Worm (Caenorhabditis elegans): Measurements from ENCODE around the gene cct-1.

cct-1 gene

DNA sequence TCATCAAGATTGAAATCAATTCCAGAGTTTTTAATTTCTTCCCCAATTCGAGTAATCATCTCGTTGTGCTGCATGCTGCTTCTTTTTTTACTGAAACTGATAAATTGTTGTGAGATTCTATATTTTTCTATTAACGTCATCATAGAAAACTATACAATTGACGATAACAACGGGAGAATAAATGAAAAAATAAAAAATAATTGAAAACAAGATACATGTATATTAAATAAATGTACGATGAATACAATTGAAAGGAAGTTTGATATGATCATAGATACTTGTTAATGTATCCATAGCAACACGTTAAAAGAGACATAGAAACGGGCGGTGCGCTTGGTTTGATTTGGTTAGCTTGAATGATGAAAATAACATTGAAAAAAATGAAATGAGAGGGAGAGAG is 5.2 kb downstream of the cct-1 start, which contains the start of gene T05C12.8 (continued):
- TF ChIP-seq snpc-3.4 (tag; optimal IDR thresholded peaks at IDR 0.05) = no peak
- no peak for TF ChIP-seq egrh-3 (GFP tag; IDR thresholded peaks at IDR 0.05)

DNA sequence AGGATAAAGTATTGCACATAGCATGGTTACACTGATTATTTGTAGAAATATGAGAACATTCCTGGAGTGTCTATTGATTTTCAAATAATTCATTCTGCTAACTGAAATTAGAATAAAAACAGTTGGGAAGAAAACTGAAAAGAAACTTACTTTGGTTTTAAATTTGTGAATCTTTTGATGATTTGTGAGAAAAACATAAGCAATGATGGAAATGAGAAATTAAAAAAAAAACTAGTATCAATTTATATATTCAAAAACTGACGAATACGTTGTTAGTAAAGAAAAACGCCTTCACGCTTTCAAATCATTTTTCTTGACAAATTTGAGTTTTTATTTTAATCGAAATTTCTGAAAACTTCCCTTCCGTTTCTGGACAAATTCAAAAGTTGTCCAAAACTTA is 7.9 kb downstream of the cct-1 start, which contains the start of gene T05C12.9:
TSS of gene T05C12.9 (minus strand) at position 101 of the 400 bp plus-strand sequence.
- TF ChIP-seq pbrm-1 (GFP tag; IDR thresholded peaks at IDR 0.05) = no peak
- no peak for TF ChIP-seq hmg-20 (GFP tag; IDR thresholded peaks at IDR 0.05)
- no peak for TF ChIP-seq aptf-2 (GFP tag; conservative IDR thresholded peaks at IDR 0.05)
- TF ChIP-seq lin-35 (GFP tag; optimal IDR thresholded peaks at IDR 0.05) = no peak
- no peak for TF ChIP-seq bed-2 (GFP tag; IDR thresholded peaks at IDR 0.05)
- TF ChIP-seq unc-62 (GFP tag; optimal IDR thresholded peaks at IDR 0.05) = no peak

DNA sequence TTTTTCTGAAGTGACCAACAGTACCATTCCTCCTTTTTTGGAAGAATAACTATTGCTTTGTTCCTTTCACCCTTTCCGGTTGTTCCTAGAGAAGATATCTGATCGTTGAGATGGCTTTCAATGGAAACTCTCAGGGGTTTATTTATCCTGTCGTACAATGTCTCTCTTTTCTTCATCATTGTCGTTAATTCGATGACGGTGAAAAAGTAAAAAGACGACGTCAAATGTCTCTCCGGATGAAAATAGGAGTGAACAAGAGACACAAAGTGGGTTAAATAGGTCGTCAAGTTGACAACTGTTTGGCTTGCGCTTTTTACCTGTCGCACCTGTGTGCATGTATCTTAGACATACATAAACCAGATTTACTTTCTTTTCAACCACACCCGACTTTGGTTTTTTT is 8.7 kb downstream of the cct-1 start:
- TF ChIP-seq K12H6.12 (tag; optimal IDR thresholded peaks at IDR 0.05) = no peak
- no peak for TF ChIP-seq ztf-26 (tag; optimal IDR thresholded peaks at IDR 0.05)
- no peak for TF ChIP-seq zfh-2 (GFP tag; conservative IDR thresholded peaks at IDR 0.05)
- no peak for TF ChIP-seq efl-1 (GFP tag; optimal IDR thresholded peaks at IDR 0.05)
- no peak for TF ChIP-seq dox-1 (GFP tag; IDR thresholded peaks at IDR 0.05)
- no peak for TF ChIP-seq mel-28 (tag; optimal IDR thresholded peaks at IDR 0.05; ENCODE audit: borderline replicate concordance)
- no peak for TF ChIP-seq ceh-27 (GFP tag; optimal IDR thresholded peaks at IDR 0.05)
- TF ChIP-seq ztf-28 (GFP tag; IDR thresholded peaks at IDR 0.05) = no peak
- TF ChIP-seq pbrm-1 (GFP tag; IDR thresholded peaks at IDR 0.05) = no peak
- no peak for TF ChIP-seq sdz-38 (tag; optimal IDR thresholded peaks at IDR 0.05)
- no peak for TF ChIP-seq ama-1 (optimal IDR thresholded peaks at IDR 0.05)
- no peak for TF ChIP-seq ama-1 (GFP tag; optimal IDR thresholded peaks at IDR 0.05)
- TF ChIP-seq hmg-1.2 (GFP tag; IDR thresholded peaks at IDR 0.05) = no peak
- no peak for TF ChIP-seq D2030.7 (GFP tag; IDR thresholded peaks at IDR 0.05)
- TF ChIP-seq dpff-1 (tag; optimal IDR thresholded peaks at IDR 0.05) = no peak
- no peak for TF ChIP-seq ccch-3 (GFP tag; optimal IDR thresholded peaks at IDR 0.05)
- TF ChIP-seq nfya-2 (GFP tag; IDR thresholded peaks at IDR 0.05) = no peak

DNA sequence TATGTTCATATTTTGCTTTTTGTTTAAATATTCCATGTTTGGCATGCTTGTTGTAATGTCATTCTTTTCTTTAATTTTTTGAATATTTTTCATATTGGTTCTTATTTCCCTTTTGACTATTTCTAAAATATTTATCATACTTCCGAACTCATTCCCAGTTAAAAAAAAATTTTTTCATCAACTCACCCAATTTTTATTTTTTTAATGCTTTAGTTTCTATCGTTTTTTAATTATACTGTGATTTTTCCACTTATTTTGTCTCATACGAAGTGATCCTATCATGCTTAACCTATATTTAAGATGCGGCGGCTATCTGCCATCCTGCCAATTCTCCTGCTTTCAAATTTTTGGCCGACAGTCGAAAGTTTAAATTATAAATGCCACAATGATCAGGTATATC is 13.3 kb downstream of the cct-1 start, which contains the start of gene qua-1:
TSS of gene qua-1 (plus strand) at position 301 of the 400 bp plus-strand sequence.
- TF ChIP-seq mcd-1 (GFP tag; IDR thresholded peaks at IDR 0.05) (no peak), ztf-26 (tag; optimal IDR thresholded peaks at IDR 0.05) (no peak), lsl-1 (GFP tag; optimal IDR thresholded peaks at IDR 0.05) (no peak), unc-62 (GFP tag; optimal IDR thresholded peaks at IDR 0.05) (no peak), ztf-22 (GFP tag; optimal IDR thresholded peaks at IDR 0.05) (no peak), Y53F4B.3 (GFP tag; IDR thresholded peaks at IDR 0.05) (no peak), tlf-1 (GFP tag; optimal IDR thresholded peaks at IDR 0.05) (no peak), ZK185.1 (tag; optimal IDR thresholded peaks at IDR 0.05; ENCODE audit: poor library complexity, severe bottlenecking) (no peak), ztf-3 (GFP tag; optimal IDR thresholded peaks at IDR 0.05) (no peak)

DNA sequence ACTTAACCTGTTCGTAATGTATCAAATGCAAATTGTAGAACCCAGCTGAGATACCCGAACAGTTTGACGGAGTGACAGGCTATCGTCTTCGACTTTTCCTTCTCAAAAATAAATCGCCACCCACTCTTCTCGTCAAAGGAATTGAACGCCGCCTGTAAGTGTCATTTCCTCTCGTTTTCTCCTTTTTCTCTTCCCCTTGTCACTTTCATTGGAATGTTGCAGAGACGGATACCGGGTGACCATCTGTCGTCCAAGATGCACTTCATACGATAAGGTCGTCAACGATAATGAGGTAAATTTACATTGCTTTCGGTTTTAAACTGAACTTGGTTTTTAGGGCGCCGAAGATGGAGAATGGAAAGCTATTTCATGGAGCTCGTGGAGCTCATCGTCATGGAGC is 14.6 kb downstream of the cct-1 start:
- TF ChIP-seq Y67H2A.10 (GFP tag; conservative IDR thresholded peaks at IDR 0.05) = no peak
- no peak for TF ChIP-seq lin-26 (GFP tag; IDR thresholded peaks at IDR 0.05)

Data from whole organism, young adult.